Fruit fly (Drosophila melanogaster) whole organism, embryonic: ENCODE measurements around the gene Ssk.

ENCODE experiments used
- Awh ChIP-seq: fragments of 200-800 bp; sonication (Bioruptor generic); IDR thresholded peaks from 2 replicates; pipeline ENCODE4, ENCODE4 v1.3.6; 2022; ENCODE audit warnings: missing biosample characterization, missing genetic modification characterization
- CG10209 ChIP-seq: fragments of 200-800 bp; sonication (Bioruptor generic); optimal IDR thresholded peaks from 3 replicates; lab custom pipeline; 2017; ENCODE audit warnings: missing biosample characterization, mild to moderate bottlenecking, missing genetic modification characterization, missing genetic modification reagents
- CG10274 ChIP-seq: fragments of 200-800 bp; sonication (Bioruptor generic); optimal IDR thresholded peaks from 3 replicates; lab custom pipeline; 2017; ENCODE audit warnings: missing biosample characterization, mild to moderate bottlenecking, missing genetic modification characterization
- CG10543 ChIP-seq: fragments of 200-800 bp; sonication (Bioruptor generic); optimal IDR thresholded peaks from 3 replicates; lab custom pipeline; 2017; ENCODE audit warnings: missing biosample characterization, mild to moderate bottlenecking, missing genetic modification characterization, moderate library complexity
- CG11093 ChIP-seq: fragments of 200-800 bp; sonication (Bioruptor generic); IDR thresholded peaks from 3 replicates; pipeline ENCODE4 v1.3.6; 2022; ENCODE audit warnings: missing biosample characterization, missing genetic modification characterization
- CG11696 ChIP-seq: fragments of 200-800 bp; sonication (Bioruptor generic); IDR thresholded peaks from 2 replicates; pipeline ENCODE4 v1.3.6; 2022; ENCODE audit warnings: missing biosample characterization, missing genetic modification characterization
- CG14441 ChIP-seq: fragments of 200-800 bp; sonication (Bioruptor generic); IDR thresholded peaks from 2 replicates; pipeline ENCODE4 v1.3.6; 2022; ENCODE audit warnings: missing biosample characterization, missing genetic modification characterization
- CG15269 ChIP-seq: fragments of 200-800 bp; sonication (Bioruptor generic); optimal IDR thresholded peaks from 2 replicates; lab custom pipeline; 2018; ENCODE audit warnings: missing biosample characterization, mild to moderate bottlenecking, missing genetic modification characterization, moderate library complexity
- CG1529 ChIP-seq: fragments of 200-800 bp; sonication (Bioruptor generic); optimal IDR thresholded peaks from 3 replicates; lab custom pipeline; 2018; ENCODE audit warnings: missing biosample characterization, missing genetic modification characterization
- CG2875 ChIP-seq: fragments of 200-800 bp; sonication (Bioruptor generic); optimal IDR thresholded peaks from 2 replicates; lab custom pipeline; 2017; ENCODE audit warnings: missing biosample characterization, mild to moderate bottlenecking, missing genetic modification characterization, missing genetic modification reagents
- CG3995 ChIP-seq: fragments of 200-800 bp; sonication (Bioruptor generic); optimal IDR thresholded peaks from 3 replicates; lab custom pipeline; 2016; ENCODE audit warnings: missing biosample characterization, missing genetic modification characterization
- CG4282 ChIP-seq: fragments of 200-800 bp; sonication (Bioruptor generic); optimal IDR thresholded peaks from 2 replicates; lab custom pipeline; 2016; ENCODE audit warnings: missing biosample characterization, missing genetic modification characterization
- CG4328 ChIP-seq: fragments of 200-800 bp; sonication (Bioruptor generic); optimal IDR thresholded peaks from 3 replicates; lab custom pipeline; 2017; ENCODE audit warnings: missing biosample characterization, missing genetic modification reagents, missing genetic modification characterization
- CG6683 ChIP-seq: fragments of 200-800 bp; sonication (Bioruptor generic); optimal IDR thresholded peaks from 2 replicates; lab custom pipeline; 2017; ENCODE audit warnings: missing biosample characterization, mild to moderate bottlenecking, missing genetic modification characterization, missing genetic modification reagents
- CG8281 ChIP-seq: fragments of 200-800 bp; sonication (Bioruptor generic); optimal IDR thresholded peaks from 2 replicates; lab custom pipeline; 2018; ENCODE audit warnings: missing biosample characterization, mild to moderate bottlenecking, missing genetic modification characterization, moderate library complexity
- CG8388 ChIP-seq: fragments of 200-800 bp; sonication (Bioruptor generic); optimal IDR thresholded peaks from 2 replicates; lab custom pipeline; 2019; ENCODE audit warnings: missing biosample characterization, mild to moderate bottlenecking, missing genetic modification characterization, moderate library complexity
- CG9609 ChIP-seq: fragments of 200-800 bp; sonication (Bioruptor generic); optimal IDR thresholded peaks from 3 replicates; lab custom pipeline; 2016; ENCODE audit warnings: missing biosample characterization, missing genetic modification characterization
- CG9817 ChIP-seq: fragments of 200-800 bp; sonication (Bioruptor generic); optimal IDR thresholded peaks from 2 replicates; lab custom pipeline; 2018; ENCODE audit warnings: missing biosample characterization, mild to moderate bottlenecking, missing genetic modification characterization, moderate library complexity
- CHES-1-like ChIP-seq: fragments of 200-800 bp; sonication (Bioruptor generic); optimal IDR thresholded peaks from 2 replicates; lab custom pipeline; 2016; ENCODE audit warnings: missing biosample characterization, missing genetic modification characterization
- Dip3 ChIP-seq: fragments of 200-800 bp; sonication (Bioruptor generic); optimal IDR thresholded peaks from 3 replicates; lab custom pipeline; 2016; ENCODE audit warnings: missing biosample characterization, missing genetic modification characterization
- Doc2 ChIP-seq: fragments of 200-800 bp; sonication (Bioruptor generic); IDR thresholded peaks from 2 replicates; pipeline ENCODE4 v1.3.6; 2022; ENCODE audit warnings: missing biosample characterization, missing genetic modification characterization
- Ets65A ChIP-seq: fragments of 200-800 bp; sonication (Bioruptor generic); peaks from one replicate; lab custom pipeline; 2016; ENCODE audit warnings: missing biosample characterization, missing genetic modification characterization
- GATAe ChIP-seq: fragments of 200-800 bp; sonication (Bioruptor generic); conservative IDR thresholded peaks from 2 replicates; pipeline ENCODE4 v1.3.6; 2022; ENCODE audit warnings: missing biosample characterization, missing genetic modification characterization
- HHEX ChIP-seq: fragments of 200-800 bp; sonication (Bioruptor generic); optimal IDR thresholded peaks from 3 replicates; lab custom pipeline; 2017; ENCODE audit warnings: missing biosample characterization, mild to moderate bottlenecking, missing genetic modification characterization, missing genetic modification reagents
- HLH4C ChIP-seq: fragments of 200-800 bp; sonication (Bioruptor generic); IDR thresholded peaks from 3 replicates; pipeline ENCODE4 v1.3.6; 2022; ENCODE audit warnings: missing biosample characterization, missing genetic modification characterization; ENCODE audit not compliant: partially characterized antibody
- Hr51 ChIP-seq, 2 experiments: fragments of 200-800 bp; sonication (Bioruptor generic); optimal IDR thresholded peaks; 2 replicates in 1 of 2; 3 replicates in 1 of 2; lab custom pipeline; 2016 to 2018; ENCODE audit warnings: missing biosample characterization in 2 of 2, missing genetic modification characterization in 2 of 2, mild to moderate bottlenecking in 1 of 2, moderate library complexity in 1 of 2
- Lim3 ChIP-seq: fragments of 200-800 bp; sonication (Bioruptor generic); IDR thresholded peaks from 2 replicates; pipeline ENCODE4 v1.3.6; 2022; ENCODE audit warnings: missing biosample characterization, missing genetic modification characterization
- Mrtf ChIP-seq: fragments of 200-800 bp; sonication (Bioruptor generic); IDR thresholded peaks from 3 replicates; pipeline ENCODE4 v1.3.6; 2022; ENCODE audit warnings: missing biosample characterization, missing genetic modification characterization
- Nf-YB ChIP-seq: fragments of 200-800 bp; sonication (Bioruptor generic); optimal IDR thresholded peaks from 3 replicates; lab custom pipeline; 2019; ENCODE audit warnings: missing biosample characterization, mild to moderate bottlenecking, missing genetic modification characterization, moderate library complexity
- Pdp1 ChIP-seq, 2 experiments: fragments of 200-800 bp; sonication (Bioruptor generic); optimal IDR thresholded peaks; 3 replicates each; lab custom pipeline; 2016; ENCODE audit warnings: missing biosample characterization in 2 of 2, missing genetic modification characterization in 2 of 2, mild to moderate bottlenecking in 1 of 2, moderate library complexity in 1 of 2
- Stat92E ChIP-seq, 3 experiments: fragments of >200 bp in 2 of 3; fragments of 200-800 bp in 1 of 3; sonication (Bioruptor generic) in 1 of 3; optimal IDR thresholded peaks; 2 replicates each; lab custom pipeline; 2017 to 2019; ENCODE audit warnings: missing biosample characterization in 3 of 3, missing genetic modification characterization in 3 of 3, mild to moderate bottlenecking in 1 of 3, moderate library complexity in 1 of 3
- TFAM ChIP-seq: fragments of 200-800 bp; sonication (Bioruptor generic); optimal IDR thresholded peaks from 2 replicates; lab custom pipeline; 2017; ENCODE audit warnings: missing biosample characterization, missing genetic modification characterization, inconsistent platforms
- Xbp1 ChIP-seq: fragments of 200-800 bp; sonication (Bioruptor generic); optimal IDR thresholded peaks from 3 replicates; lab custom pipeline; 2016; ENCODE audit warnings: missing biosample characterization, mild to moderate bottlenecking, missing genetic modification characterization
- chif ChIP-seq, 2 experiments: fragments of 200-800 bp; sonication (Bioruptor generic); optimal IDR thresholded peaks; 3 replicates each; lab custom pipeline; 2016; ENCODE audit warnings: missing biosample characterization in 2 of 2, missing genetic modification characterization in 2 of 2
- crol ChIP-seq: fragments of 200-800 bp; sonication (Bioruptor generic); IDR thresholded peaks from 2 replicates; pipeline ENCODE4 v1.3.6; 2022; ENCODE audit warnings: missing biosample characterization, missing genetic modification characterization
- cwo ChIP-seq: fragments of 200-800 bp; sonication (Bioruptor generic); optimal IDR thresholded peaks from 3 replicates; lab custom pipeline; 2017; ENCODE audit warnings: missing biosample characterization, missing genetic modification characterization, mild to moderate bottlenecking, moderate library complexity, missing genetic modification reagents
- gem ChIP-seq: fragments of 200-800 bp; sonication (Bioruptor generic); optimal IDR thresholded peaks from 2 replicates; lab custom pipeline; 2019; ENCODE audit warnings: missing biosample characterization, mild to moderate bottlenecking, missing genetic modification characterization, moderate library complexity
- ham ChIP-seq: fragments of 200-800 bp; sonication (Bioruptor generic); IDR thresholded peaks from 2 replicates; pipeline ENCODE4 v1.3.6; 2022; ENCODE audit warnings: missing biosample characterization, missing genetic modification characterization
- lilli ChIP-seq: fragments of 200-800 bp; sonication (Bioruptor generic); optimal IDR thresholded peaks from 3 replicates; lab custom pipeline; 2016; ENCODE audit warnings: missing biosample characterization, missing genetic modification characterization
- nmo ChIP-seq: fragments of 200-800 bp; sonication (Bioruptor generic); optimal IDR thresholded peaks from 2 replicates; lab custom pipeline; 2018; ENCODE audit warnings: missing biosample characterization, mild to moderate bottlenecking, missing genetic modification characterization, moderate library complexity
- nom ChIP-seq: fragments of 200-800 bp; sonication (Bioruptor generic); optimal IDR thresholded peaks from 2 replicates; lab custom pipeline; 2017; ENCODE audit warnings: missing biosample characterization, missing genetic modification characterization, mild to moderate bottlenecking, moderate library complexity, missing genetic modification reagents
- pum ChIP-seq: fragments of 200-800 bp; sonication (Bioruptor generic); optimal IDR thresholded peaks from 2 replicates; lab custom pipeline; 2016; ENCODE audit warnings: missing biosample characterization, missing genetic modification characterization
- rib ChIP-seq: fragments of 200-800 bp; sonication (Bioruptor generic); IDR thresholded peaks from 2 replicates; pipeline ENCODE4 v1.3.6; 2022; ENCODE audit warnings: missing biosample characterization, missing genetic modification characterization
- slp2 ChIP-seq: fragments of 200-800 bp; sonication (Bioruptor generic); optimal IDR thresholded peaks from 2 replicates; lab custom pipeline; 2016; ENCODE audit warnings: missing biosample characterization, missing genetic modification characterization
- twi ChIP-seq: fragments of 200-800 bp; optimal IDR thresholded peaks from 2 replicates; lab custom pipeline; 2019; ENCODE audit warnings: missing biosample characterization, mild to moderate bottlenecking, missing genetic modification characterization, moderate library complexity
- tx ChIP-seq: fragments of 200-800 bp; sonication (Bioruptor generic); optimal IDR thresholded peaks from 2 replicates; lab custom pipeline; 2016; ENCODE audit warnings: missing biosample characterization, missing genetic modification characterization
- vvl ChIP-seq: fragments of 200-800 bp; sonication (Bioruptor generic); IDR thresholded peaks from 2 replicates; pipeline ENCODE4 v1.3.6; 2022; ENCODE audit warnings: missing biosample characterization, missing genetic modification characterization
- zen2 ChIP-seq: fragments of 200-800 bp; sonication (Bioruptor generic); IDR thresholded peaks from 3 replicates; pipeline ENCODE4 v1.3.6; 2022; ENCODE audit warnings: missing biosample characterization, missing genetic modification characterization; ENCODE audit not compliant: partially characterized antibody

Gene Ssk

DNA sequence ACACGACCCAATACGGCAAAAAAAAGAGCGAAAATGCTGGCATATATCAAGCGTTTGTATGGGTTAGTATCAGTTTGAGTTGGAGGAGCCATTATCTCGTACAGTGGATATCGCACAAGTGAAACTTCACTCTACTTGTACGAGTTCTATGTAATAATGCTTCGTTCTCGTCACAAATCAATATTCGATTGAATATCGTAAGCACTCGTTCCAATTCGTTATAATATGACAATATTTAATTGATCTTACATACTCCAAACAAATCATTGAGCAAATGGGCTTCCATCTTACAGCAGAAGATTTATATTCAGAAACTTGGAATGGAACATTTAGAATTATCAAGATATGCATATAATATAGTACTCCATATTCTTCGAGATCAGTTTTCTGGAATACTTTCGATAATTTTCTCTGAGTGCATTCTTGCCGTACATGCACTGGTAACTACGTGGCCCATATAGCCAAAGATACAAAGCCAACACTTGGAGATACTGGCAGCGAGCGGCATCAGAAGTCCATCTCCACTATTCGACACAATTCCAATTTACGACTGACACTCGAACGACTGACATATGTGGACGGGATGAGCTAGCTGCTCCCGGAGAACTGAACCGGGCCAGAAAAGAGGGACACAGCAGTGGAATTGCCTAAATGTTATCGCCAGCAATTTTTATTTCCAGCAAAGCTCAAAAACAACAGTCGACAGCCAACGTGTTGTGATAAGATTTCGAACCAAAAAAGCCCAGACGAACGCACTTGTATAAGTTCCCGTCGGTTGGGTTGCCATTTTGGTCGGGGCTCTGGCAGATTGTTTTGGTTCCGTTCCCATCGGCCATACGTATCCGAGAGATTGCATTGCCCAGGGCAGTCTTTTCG lies 4.8 kb downstream of the Ssk start (continued):
- peak in 1 of 2 experiments; percentile 6 for TF ChIP-seq Hr51 (GFP tag; optimal IDR thresholded peaks at IDR 0.05; lab: Kevin White, UChicago)
- no peak for TF ChIP-seq chif (GFP tag; optimal IDR thresholded peaks at IDR 0.05; lab: Kevin White, UChicago)
- no peak for TF ChIP-seq CHES-1-like (GFP tag; lab: Kevin White, UChicago)
- TF ChIP-seq Ets65A (GFP tag; lab: Kevin White, UChicago): peak; percentile 61
- TF ChIP-seq CG1529: no peak
- TF ChIP-seq CG4328 (GFP tag; lab: Kevin White, UChicago): no peak
- TF ChIP-seq tx (GFP tag; lab: Kevin White, UChicago): no peak
- no peak for TF ChIP-seq CG8388 (GFP tag; lab: Kevin White, UChicago)
- no peak for TF ChIP-seq lilli (GFP tag; lab: Kevin White, UChicago)
- no peak for TF ChIP-seq zen2
- peak in 1 of 3 experiments; percentile 46 for TF ChIP-seq Stat92E (GFP tag; optimal IDR thresholded peaks at IDR 0.05; lab: Kevin White, UChicago)
- no peak for TF ChIP-seq pum
- no peak for TF ChIP-seq Awh (GFP tag; lab: Robert Waterston, UW)
- no peak for TF ChIP-seq rib (GFP tag; lab: Robert Waterston, UW)
- TF ChIP-seq vvl (GFP tag; lab: Robert Waterston, UW): no peak
- peak; percentile 35 for TF ChIP-seq CG10543 (GFP tag; lab: Kevin White, UChicago)
- no peak for TF ChIP-seq CG11696
- no peak for TF ChIP-seq CG8281 (tag; lab: Kevin White, UChicago)
- no peak for TF ChIP-seq nmo (GFP tag; lab: Kevin White, UChicago)
- no peak for TF ChIP-seq CG9609 (GFP tag; lab: Kevin White, UChicago)
- no peak for TF ChIP-seq nom
- no peak for TF ChIP-seq Nf-YB (GFP tag; lab: Kevin White, UChicago)
- TF ChIP-seq CG4282 (GFP tag; lab: Kevin White, UChicago): no peak
- no peak for TF ChIP-seq TFAM (GFP tag; lab: Kevin White, UChicago)
- no peak for TF ChIP-seq CG2875
- TF ChIP-seq GATAe (GFP tag; lab: Robert Waterston, UW): 0 out of 2 replicates have a peak, but pooled peaks have one; percentile 48
- TF ChIP-seq CG15269 (tag; lab: Kevin White, UChicago): no peak
- peak; percentile 22 for TF ChIP-seq gem (tag; lab: Kevin White, UChicago)
- no peak for TF ChIP-seq Mrtf (GFP tag; lab: Robert Waterston, UW)
- TF ChIP-seq HLH4C (GFP tag; lab: Robert Waterston, UW): no peak
- no peak for TF ChIP-seq Doc2 (GFP tag; lab: Robert Waterston, UW)
- no peak for TF ChIP-seq CG6683
- peak; percentile 35 for TF ChIP-seq Xbp1 (GFP tag; lab: Kevin White, UChicago)
- TF ChIP-seq CG10209 (GFP tag; lab: Kevin White, UChicago): no peak
- TF ChIP-seq CG9817 (tag; lab: Kevin White, UChicago): no peak
- TF ChIP-seq twi (tag; lab: Kevin White, UChicago): no peak
- TF ChIP-seq HHEX (GFP tag; lab: Kevin White, UChicago): no peak
- TF ChIP-seq Lim3: no peak
- TF ChIP-seq crol (GFP tag; lab: Robert Waterston, UW): no peak
- TF ChIP-seq cwo (GFP tag; lab: Kevin White, UChicago): no peak
- TF ChIP-seq CG10274: no peak
- TF ChIP-seq slp2 (GFP tag; lab: Kevin White, UChicago): no peak
- no peak for TF ChIP-seq Dip3 (GFP tag; lab: Kevin White, UChicago)
- no peak for TF ChIP-seq ham
- no peak for TF ChIP-seq CG3995
- no peak for TF ChIP-seq CG14441 (GFP tag; lab: Robert Waterston, UW)
- TF ChIP-seq Pdp1 (GFP tag; optimal IDR thresholded peaks at IDR 0.05; lab: Kevin White, UChicago): peak in 1 of 2 experiments; percentile 72
- no peak for TF ChIP-seq CG11093 (GFP tag; lab: Robert Waterston, UW)
